Fruit fly (Drosophila melanogaster): ENCODE data around the gene Hsp70Bbb.

Gene Hsp70Bbb

dm6 chr3R:12459879-12460522 is 42.3 kb upstream of the Hsp70Bbb start, which contains the start of the genes CG5961 and Polr3C (continued):
- TF ChIP-seq CG12155 (GFP tag; optimal IDR thresholded peaks at IDR 0.05), result no peak
- TF ChIP-seq ci (GFP tag; IDR thresholded peaks at IDR 0.05), result no peak
- peak; percentile 67 for TF ChIP-seq kah (GFP tag; optimal IDR thresholded peaks at IDR 0.05)
- no peak for TF ChIP-seq CG10654 (GFP tag; optimal IDR thresholded peaks at IDR 0.05)
- TF ChIP-seq pzg (GFP tag; optimal IDR thresholded peaks at IDR 0.05), result peak; percentile 63
- TF ChIP-seq CG43689 (GFP tag; IDR thresholded peaks at IDR 0.05), result no peak
- TF ChIP-seq Med (GFP tag), result peak; percentile 74
- TF ChIP-seq CG30020 (tag; optimal IDR thresholded peaks at IDR 0.05), result peak; percentile 13
- TF ChIP-seq gfzf (GFP tag; optimal IDR thresholded peaks at IDR 0.05), result peak; percentile 71
- TF ChIP-seq Dll (GFP tag; IDR thresholded peaks at IDR 0.05; ENCODE audit: partially characterized antibody), result peak; percentile 43; the same call in 2 of the 4 replicates
- TF ChIP-seq CG4617 (GFP tag; optimal IDR thresholded peaks at IDR 0.05; ENCODE audit: borderline replicate concordance), result peak; percentile 10
- peak; percentile 18 to 93 for TF ChIP-seq crp (GFP tag; optimal IDR thresholded peaks at IDR 0.05)
- TF ChIP-seq tll (GFP tag; optimal IDR thresholded peaks at IDR 0.05), result peak in 1 of 2 experiments; percentile 65
- peak; percentile 65 for TF ChIP-seq YL-1 (GFP tag; optimal IDR thresholded peaks at IDR 0.05)
- TF ChIP-seq CG15601 (tag; optimal IDR thresholded peaks at IDR 0.05), result peak; percentile 61
- peak; percentile 56 for TF ChIP-seq CG14710 (tag; optimal IDR thresholded peaks at IDR 0.05)
- no peak for TF ChIP-seq sob (GFP tag; IDR thresholded peaks at IDR 0.05)
- TF ChIP-seq Usf (GFP tag; optimal IDR thresholded peaks at IDR 0.05), result no peak
- no peak for TF ChIP-seq so (GFP tag; IDR thresholded peaks at IDR 0.05)
- TF ChIP-seq pan (optimal IDR thresholded peaks at IDR 0.05), result no peak
- TF ChIP-seq pan (GFP tag; optimal IDR thresholded peaks at IDR 0.05 in 1 of 2, IDR thresholded peaks at IDR 0.05 in 1 of 2), result no peak
- no peak for TF ChIP-seq schlank (tag; optimal IDR thresholded peaks at IDR 0.05)
- TF ChIP-seq HLH54F (GFP tag; optimal IDR thresholded peaks at IDR 0.05), result no peak
- no peak for TF ChIP-seq B-H2 (GFP tag; optimal IDR thresholded peaks at IDR 0.05)
- TF ChIP-seq Fer1 (GFP tag; optimal IDR thresholded peaks at IDR 0.05), result peak; percentile 27
- no peak for TF ChIP-seq sens-2 (GFP tag; IDR thresholded peaks at IDR 0.05)
- TF ChIP-seq H2.0 (GFP tag; IDR thresholded peaks at IDR 0.05), result no peak
- TF ChIP-seq CG12659 (GFP tag; optimal IDR thresholded peaks at IDR 0.05), result peak; percentile 35
- TF ChIP-seq bigmax (GFP tag; optimal IDR thresholded peaks at IDR 0.05), result peak; percentile 74
- no peak for TF ChIP-seq CG10462 (GFP tag; optimal IDR thresholded peaks at IDR 0.05)
- TF ChIP-seq CG12391 (tag; optimal IDR thresholded peaks at IDR 0.05), result peak; percentile 6
- peak; percentile 72 for TF ChIP-seq CG13287 (GFP tag; IDR thresholded peaks at IDR 0.05; ENCODE audit: partially characterized antibody)
- TF ChIP-seq BEAF-32 (GFP tag; optimal IDR thresholded peaks at IDR 0.05), result peak; percentile 51
- no peak for TF ChIP-seq CG33557 (GFP tag; optimal IDR thresholded peaks at IDR 0.05)
- peak; percentile 17 for TF ChIP-seq Scr (GFP tag; IDR thresholded peaks at IDR 0.05; ENCODE audit: partially characterized antibody)
- TF ChIP-seq Myb (GFP tag; optimal IDR thresholded peaks at IDR 0.05), result no peak
- TF ChIP-seq Dp (GFP tag; optimal IDR thresholded peaks at IDR 0.05), result peak; percentile 71
- TF ChIP-seq Sry-δ (GFP tag; optimal IDR thresholded peaks at IDR 0.05), result peak; percentile 41
- TF ChIP-seq psq (GFP tag; optimal IDR thresholded peaks at IDR 0.05), result peak; percentile 80
- peak; percentile 95 for TF ChIP-seq CG11560 (tag; IDR thresholded peaks at IDR 0.05)
- TF ChIP-seq salm (tag; optimal IDR thresholded peaks at IDR 0.05), result no peak
- no peak for TF ChIP-seq CG7556 (GFP tag; optimal IDR thresholded peaks at IDR 0.05)
- TF ChIP-seq CG14014 (GFP tag; IDR thresholded peaks at IDR 0.05), result no peak
- TF ChIP-seq stwl (tag; optimal IDR thresholded peaks at IDR 0.05), result peak; percentile 63
- TF ChIP-seq cg (GFP tag; optimal IDR thresholded peaks at IDR 0.05), result peak; percentile 29
- peak; percentile 10 for TF ChIP-seq CG17829 (tag; optimal IDR thresholded peaks at IDR 0.05)
- TF ChIP-seq CG2120 (GFP tag; optimal IDR thresholded peaks at IDR 0.05), result peak; percentile 10
- peak; percentile 24 for TF ChIP-seq HmgZ (tag; optimal IDR thresholded peaks at IDR 0.05)
- TF ChIP-seq MBD-R2 (GFP tag; IDR thresholded peaks at IDR 0.05), result peak; percentile 69
